Worm (Caenorhabditis elegans): Measurements from ENCODE around the gene C47E8.4.

Gene C47E8.4

ce11 chrV:14689060-14689750 is 3.9 kb upstream of the C47E8.4 start, which contains the start of gene gasr-8:
Gene gasr-8, plus strand, starts transcription at chrV:14689110.
- TF ChIP-seq unc-62 (GFP tag; optimal IDR thresholded peaks at IDR 0.05) (no peak), pha-4 (tag; optimal IDR thresholded peaks at IDR 0.05) (peak; percentile 18), fkh-10 (GFP tag; optimal IDR thresholded peaks at IDR 0.05) (no peak), sea-2 (GFP tag; optimal IDR thresholded peaks at IDR 0.05) (no peak), ceh-82 (tag; optimal IDR thresholded peaks at IDR 0.05) (no peak), lsy-12 (tag; optimal IDR thresholded peaks at IDR 0.05) (no peak), nfya-1 (tag; optimal IDR thresholded peaks at IDR 0.05; ENCODE audit: insufficient read depth) (peak; percentile 22)

ce11 chrV:14688097-14688912 is 3.0 kb upstream of the C47E8.4 start, which contains the start of gene C47E8.11:
Gene C47E8.11, plus strand, starts transcription at chrV:14688616.
- TF ChIP-seq nfya-1 (tag; optimal IDR thresholded peaks at IDR 0.05; ENCODE audit: insufficient read depth) (peak; percentile 60), ceh-28 (tag; optimal IDR thresholded peaks at IDR 0.05) (no peak), ceh-9 (tag; optimal IDR thresholded peaks at IDR 0.05) (no peak), lsy-12 (tag; optimal IDR thresholded peaks at IDR 0.05) (peak; percentile 37), ztf-11 (tag; optimal IDR thresholded peaks at IDR 0.05) (no peak), lin-39 (tag; optimal IDR thresholded peaks at IDR 0.05) (peak; percentile 45), zag-1 (tag; optimal IDR thresholded peaks at IDR 0.05) (no peak), nhr-43 (tag; optimal IDR thresholded peaks at IDR 0.05; ENCODE audit: poor library complexity, severe bottlenecking) (peak; percentile 59), fkh-2 (tag; optimal IDR thresholded peaks at IDR 0.05) (no peak), aly-2 (tag; optimal IDR thresholded peaks at IDR 0.05) (no peak), nhr-237 (tag; optimal IDR thresholded peaks at IDR 0.05) (no peak), egl-5 (tag; optimal IDR thresholded peaks at IDR 0.05) (peak; percentile 26), sea-2 (GFP tag; optimal IDR thresholded peaks at IDR 0.05) (no peak), nhr-23 (tag; optimal IDR thresholded peaks at IDR 0.05) (peak; percentile 64), eor-1 (tag; optimal IDR thresholded peaks at IDR 0.05) (no peak), ztf-4 (tag; optimal IDR thresholded peaks at IDR 0.05) (peak; percentile 71), lin-15B (tag; optimal IDR thresholded peaks at IDR 0.05) (no peak), tbx-2 (tag; optimal IDR thresholded peaks at IDR 0.05) (peak; percentile 81), ceh-82 (tag; optimal IDR thresholded peaks at IDR 0.05) (no peak), nhr-25 (tag; optimal IDR thresholded peaks at IDR 0.05) (peak; percentile 89), nhr-67 (tag; optimal IDR thresholded peaks at IDR 0.05) (no peak), pha-4 (tag; optimal IDR thresholded peaks at IDR 0.05) (peak; percentile 79), ama-1 (optimal IDR thresholded peaks at IDR 0.05) (peak; percentile 99), egl-27 (tag; optimal IDR thresholded peaks at IDR 0.05) (no peak), elt-3 (tag; optimal IDR thresholded peaks at IDR 0.05) (no peak), mml-1 (tag; optimal IDR thresholded peaks at IDR 0.05) (no peak), nhr-28 (tag; optimal IDR thresholded peaks at IDR 0.05) (no peak), snpc-4 (tag; optimal IDR thresholded peaks at IDR 0.05) (peak; percentile 52), skn-1 (tag; optimal IDR thresholded peaks at IDR 0.05) (no peak), elt-2 (tag; optimal IDR thresholded peaks at IDR 0.05) (peak; percentile 42), elt-1 (tag; optimal IDR thresholded peaks at IDR 0.05) (no peak), pqm-1 (tag; optimal IDR thresholded peaks at IDR 0.05) (no peak), fos-1 (tag; optimal IDR thresholded peaks at IDR 0.05) (peak; percentile 29), unc-39 (tag; optimal IDR thresholded peaks at IDR 0.05) (no peak), nhr-12 (tag; optimal IDR thresholded peaks at IDR 0.05) (no peak), jun-1 (tag; optimal IDR thresholded peaks at IDR 0.05) (no peak), nhr-11 (tag; optimal IDR thresholded peaks at IDR 0.05) (no peak), hmg-11 (tag; optimal IDR thresholded peaks at IDR 0.05) (peak; percentile 22)
